Fruit fly (Drosophila melanogaster): ENCODE measurements around the gene CG31115.
A peak's percentile ranks its signal among the peaks of the same experiment; 100 is the strongest.

The CG31115 gene

DNA sequence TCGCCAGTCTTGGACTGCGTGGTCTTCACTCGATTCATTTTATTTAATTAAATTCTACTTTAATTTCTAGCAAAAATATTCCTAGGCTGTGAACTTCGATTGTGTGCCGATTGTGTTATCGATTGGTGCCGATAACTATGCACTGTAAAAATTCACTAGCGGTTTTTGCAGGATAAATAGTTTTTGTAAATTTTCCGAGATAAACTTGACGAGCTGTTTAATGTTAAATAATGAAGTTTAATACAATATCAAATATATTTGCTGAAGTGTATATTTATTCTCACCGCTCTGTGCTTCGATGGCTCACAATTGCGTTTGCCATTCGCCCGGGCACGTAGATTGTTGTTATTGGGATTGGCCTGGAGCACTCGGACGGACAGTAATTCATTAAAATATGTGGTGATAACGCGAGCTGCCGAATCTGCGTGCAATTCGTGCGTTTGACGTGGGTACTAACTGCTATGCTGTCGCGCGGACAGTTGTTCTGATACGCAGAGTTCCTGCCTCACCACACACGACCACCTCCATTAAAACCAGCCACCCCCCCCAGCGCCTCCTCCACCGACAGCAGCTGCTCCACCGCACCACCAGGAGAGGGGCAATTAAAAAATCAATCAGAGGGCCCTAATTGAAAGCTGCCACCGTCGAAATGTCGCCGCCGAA is 11.7 kb upstream of the CG31115 start, which contains the start of the genes EMC6 and Hr96 (continued):
- peak; percentile 94 for TF ChIP-seq CG18476 (GFP tag; optimal IDR thresholded peaks at IDR 0.05)
- TF ChIP-seq dysf (GFP tag; IDR thresholded peaks at IDR 0.05): peak; percentile 93
- peak; percentile 82 for TF ChIP-seq repo (GFP tag; optimal IDR thresholded peaks at IDR 0.05)
- peak; percentile 93 for TF ChIP-seq Hr3 (GFP tag; optimal IDR thresholded peaks at IDR 0.05)
- TF ChIP-seq Ets65A (GFP tag): peak; percentile 99
- TF ChIP-seq CG9727 (GFP tag; optimal IDR thresholded peaks at IDR 0.05): peak; percentile 93
- TF ChIP-seq CG8089 (GFP tag; optimal IDR thresholded peaks at IDR 0.05): peak; percentile 86
- TF ChIP-seq corto (GFP tag; optimal IDR thresholded peaks at IDR 0.05): peak; percentile 80
- no peak for TF ChIP-seq Dfd (GFP tag; optimal IDR thresholded peaks at IDR 0.05)
- peak; percentile 71 for TF ChIP-seq CG9437 (GFP tag; optimal IDR thresholded peaks at IDR 0.05)
- peak; percentile 85 for TF ChIP-seq CG4404 (GFP tag; IDR thresholded peaks at IDR 0.05)
- no peak for TF ChIP-seq CG17568 (GFP tag; optimal IDR thresholded peaks at IDR 0.05)
- TF ChIP-seq tx (GFP tag; optimal IDR thresholded peaks at IDR 0.05): peak; percentile 91
- TF ChIP-seq HLH3B (GFP tag; IDR thresholded peaks at IDR 0.05): peak; percentile 92
- TF ChIP-seq E2f2 (GFP tag; IDR thresholded peaks at IDR 0.05): peak; percentile 75
- TF ChIP-seq twi (tag; optimal IDR thresholded peaks at IDR 0.05): peak; percentile 84
- peak in 1 of 3 experiments; percentile 54 for TF ChIP-seq Stat92E (GFP tag; optimal IDR thresholded peaks at IDR 0.05)
- peak; percentile 93 for TF ChIP-seq CG11247 (GFP tag; IDR thresholded peaks at IDR 0.05)
- no peak for TF ChIP-seq CG1832 (GFP tag; optimal IDR thresholded peaks at IDR 0.05)
- TF ChIP-seq aop (GFP tag; IDR thresholded peaks at IDR 0.05): peak; percentile 84
- TF ChIP-seq vfl (GFP tag; optimal IDR thresholded peaks at IDR 0.05): peak; percentile 94
- no peak for TF ChIP-seq Lpt (GFP tag; optimal IDR thresholded peaks at IDR 0.05)
- TF ChIP-seq Atf-2 (GFP tag; optimal IDR thresholded peaks at IDR 0.05): peak; percentile 90
- TF ChIP-seq CG16815 (GFP tag; optimal IDR thresholded peaks at IDR 0.05): peak; percentile 88
- TF ChIP-seq CG12104 (GFP tag; optimal IDR thresholded peaks at IDR 0.05): peak; percentile 85
- peak; percentile 91 for TF ChIP-seq fd96Cb (tag; optimal IDR thresholded peaks at IDR 0.05)
- TF ChIP-seq CG7963 (GFP tag; IDR thresholded peaks at IDR 0.05; ENCODE audit: partially characterized antibody): peak; percentile 82
- TF ChIP-seq fru (optimal IDR thresholded peaks at IDR 0.05): no peak
- TF ChIP-seq row (GFP tag; IDR thresholded peaks at IDR 0.05): peak; percentile 97
- TF ChIP-seq Nf-YC (tag; optimal IDR thresholded peaks at IDR 0.05): peak; percentile 84
- TF ChIP-seq CG10147 (GFP tag; optimal IDR thresholded peaks at IDR 0.05): peak; percentile 90
- TF ChIP-seq CG2889 (GFP tag; IDR thresholded peaks at IDR 0.05): peak; percentile 85
- TF ChIP-seq CG6689 (GFP tag; IDR thresholded peaks at IDR 0.05): peak; percentile 91
- TF ChIP-seq CG9932 (GFP tag; IDR thresholded peaks at IDR 0.05): peak; percentile 97
- TF ChIP-seq CG11456 (GFP tag; IDR thresholded peaks at IDR 0.05): peak; percentile 97
- peak; percentile 83 for TF ChIP-seq ash1 (GFP tag; optimal IDR thresholded peaks at IDR 0.05)
- TF ChIP-seq maf-S (GFP tag; optimal IDR thresholded peaks at IDR 0.05): peak; percentile 91
- TF ChIP-seq CG13894 (tag; optimal IDR thresholded peaks at IDR 0.05): peak; percentile 92
- peak; percentile 92 for TF ChIP-seq CG7786 (GFP tag; optimal IDR thresholded peaks at IDR 0.05)
- TF ChIP-seq pum (GFP tag; optimal IDR thresholded peaks at IDR 0.05): peak; percentile 93
- no peak for TF ChIP-seq gro (GFP tag; optimal IDR thresholded peaks at IDR 0.05)
- TF ChIP-seq gt (GFP tag; IDR thresholded peaks at IDR 0.05): peak; percentile 62; the same call in 1 of the 2 replicates
- TF ChIP-seq CG8478 (optimal IDR thresholded peaks at IDR 0.05): no peak
- peak; percentile 87 for TF ChIP-seq schlank (tag; optimal IDR thresholded peaks at IDR 0.05)
- TF ChIP-seq CG4360 (GFP tag; IDR thresholded peaks at IDR 0.05): peak; percentile 75
- peak; percentile 76 for TF ChIP-seq Bgb (GFP tag; IDR thresholded peaks at IDR 0.05; ENCODE audit: partially characterized antibody)
- TF ChIP-seq crp (GFP tag; optimal IDR thresholded peaks at IDR 0.05): peak in 1 of 2 experiments; percentile 71
- TF ChIP-seq tap (tag; optimal IDR thresholded peaks at IDR 0.05): peak; percentile 87
- TF ChIP-seq CG17361 (GFP tag; IDR thresholded peaks at IDR 0.05): peak; percentile 93
- peak; percentile 93 for TF ChIP-seq CG14441 (GFP tag; IDR thresholded peaks at IDR 0.05)
- peak; percentile 79 for TF ChIP-seq CG33557 (GFP tag; optimal IDR thresholded peaks at IDR 0.05)
